Worm (Caenorhabditis elegans) whole organism, young adult: Measurements from ENCODE around the gene srlf-20.

Experiments
- B0035.1 ChIP-seq: sonication (generic microtip); optimal IDR thresholded peaks from 2 replicates; lab custom pipeline; 2016; ENCODE audit warnings: missing genetic modification characterization, mild to moderate bottlenecking, missing compliant biosample characterization, missing genotype, missing genetic modification reagents
- B0336.3 ChIP-seq: fragments of 200-800 bp; sonication (Bioruptor generic); IDR thresholded peaks from 2 replicates; pipeline ENCODE4 v1.3.6; 2022; ENCODE audit warnings: missing genetic modification characterization, missing compliant biosample characterization
- F23B12.7 ChIP-seq: sonication (generic microtip); optimal IDR thresholded peaks from 2 replicates; lab custom pipeline; 2017; ENCODE audit warnings: missing genetic modification characterization, mild to moderate bottlenecking, missing compliant biosample characterization, antibody characterized with exemption, moderate library complexity; ENCODE audit not compliant: insufficient read depth
- F33H1.4 ChIP-seq: fragments of 200-800 bp; sonication (Bioruptor generic); IDR thresholded peaks from 2 replicates; pipeline ENCODE4 v1.3.6; 2022; ENCODE audit warnings: missing genetic modification reagents, missing genetic modification characterization, missing compliant biosample characterization
- F57A8.1 ChIP-seq: fragments of 200-800 bp; sonication (Bioruptor generic); optimal IDR thresholded peaks from 2 replicates; lab custom pipeline; 2018; ENCODE audit warnings: mild to moderate bottlenecking, missing genetic modification characterization, moderate library complexity, missing compliant biosample characterization
- Y53F4B.3 ChIP-seq: fragments of 200-800 bp; sonication (Bioruptor generic); IDR thresholded peaks from 2 replicates; pipeline ENCODE4 v1.3.6; 2022; ENCODE audit warnings: missing genetic modification reagents, missing genetic modification characterization, missing compliant biosample characterization
- Y56A3A.18 ChIP-seq: fragments of 200-800 bp; sonication (Bioruptor generic); IDR thresholded peaks from 2 replicates; pipeline ENCODE4 v1.3.6; 2022; ENCODE audit warnings: missing genetic modification reagents, missing genetic modification characterization, missing compliant biosample characterization
- ama-1 ChIP-seq, 3 experiments: fragments of 150-350 bp in 1 of 3; sonication (generic microtip) in 2 of 3; optimal IDR thresholded peaks; 2 replicates each; lab custom pipeline; 2014 to 2018; ENCODE audit warnings: missing biosample characterization in 2 of 3, missing genetic modification characterization in 2 of 3, missing genetic modification reagents in 2 of 3
- aptf-2 ChIP-seq: fragments of 200-800 bp; sonication (Bioruptor generic); conservative IDR thresholded peaks from 2 replicates; pipeline ENCODE4 v1.3.6; 2022; ENCODE audit warnings: missing genetic modification reagents, missing genetic modification characterization, missing compliant biosample characterization
- athp-1 ChIP-seq: sonication (generic microtip); optimal IDR thresholded peaks from 2 replicates; lab custom pipeline; 2017; ENCODE audit warnings: mild to moderate bottlenecking, missing genetic modification characterization, missing compliant biosample characterization
- attf-6 ChIP-seq: fragments of 200-800 bp; sonication (Bioruptor generic); IDR thresholded peaks from 2 replicates; pipeline ENCODE4 v1.3.6; 2022; ENCODE audit warnings: missing genetic modification reagents, missing genetic modification characterization, missing compliant biosample characterization
- ceh-79 ChIP-seq: sonication (generic microtip); optimal IDR thresholded peaks from 2 replicates; lab custom pipeline; 2017; ENCODE audit warnings: mild to moderate bottlenecking, missing genetic modification characterization, missing compliant biosample characterization
- die-1 ChIP-seq: sonication (generic microtip); optimal IDR thresholded peaks from 2 replicates; lab custom pipeline; 2016; ENCODE audit warnings: missing genotype, mild to moderate bottlenecking, missing genetic modification characterization, missing compliant biosample characterization
- dox-1 ChIP-seq: fragments of 200-800 bp; sonication (Bioruptor generic); IDR thresholded peaks from 2 replicates; pipeline ENCODE4 v1.3.6; 2022; ENCODE audit warnings: missing genetic modification reagents, missing genetic modification characterization, missing compliant biosample characterization
- egrh-3 ChIP-seq: fragments of 200-800 bp; sonication (Bioruptor generic); IDR thresholded peaks from 2 replicates; pipeline ENCODE4 v1.3.6; 2022; ENCODE audit warnings: missing genetic modification reagents, missing genetic modification characterization, missing compliant biosample characterization
- gei-17 ChIP-seq: fragments of 200-800 bp; sonication (Bioruptor generic); optimal IDR thresholded peaks from 2 replicates; lab custom pipeline; 2018; ENCODE audit warnings: mild to moderate bottlenecking, missing genetic modification characterization, missing compliant biosample characterization
- madf-8 ChIP-seq: fragments of 200-800 bp; sonication (Bioruptor generic); conservative IDR thresholded peaks from 2 replicates; pipeline ENCODE4 v1.3.6; 2022; ENCODE audit warnings: missing genetic modification reagents, missing genetic modification characterization, missing compliant biosample characterization
- nfyb-1 ChIP-seq: fragments of 200-800 bp; sonication (Bioruptor generic); IDR thresholded peaks from 2 replicates; pipeline ENCODE4 v1.3.6; 2022; ENCODE audit warnings: missing genetic modification reagents, missing genetic modification characterization, missing compliant biosample characterization
- nhr-27 ChIP-seq: fragments of 200-800 bp; sonication (Bioruptor generic); optimal IDR thresholded peaks from 2 replicates; lab custom pipeline; 2018; ENCODE audit warnings: mild to moderate bottlenecking, missing genetic modification characterization, moderate library complexity, missing compliant biosample characterization
- nhr-90 ChIP-seq: sonication (generic microtip); optimal IDR thresholded peaks from 2 replicates; lab custom pipeline; 2016; ENCODE audit warnings: missing genotype, mild to moderate bottlenecking, missing genetic modification characterization, missing compliant biosample characterization
- pbrm-1 ChIP-seq: fragments of 200-800 bp; sonication (Bioruptor generic); IDR thresholded peaks from 2 replicates; pipeline ENCODE4 v1.3.6; 2022; ENCODE audit warnings: missing genetic modification reagents, missing genetic modification characterization, missing compliant biosample characterization
- snpc-1.3 ChIP-seq: sonication (generic microtip); optimal IDR thresholded peaks from 2 replicates; lab custom pipeline; 2017; ENCODE audit warnings: missing genetic modification characterization, mild to moderate bottlenecking, missing compliant biosample characterization, antibody characterized with exemption, moderate library complexity, missing genotype, missing genetic modification reagents; ENCODE audit not compliant: insufficient read depth
- tbx-9 ChIP-seq: sonication (generic microtip); optimal IDR thresholded peaks from 2 replicates; lab custom pipeline; 2016; ENCODE audit warnings: borderline replicate concordance, missing genetic modification characterization, inconsistent platforms, missing compliant biosample characterization
- unc-62 ChIP-seq: fragments of 150-350 bp; optimal IDR thresholded peaks from 2 replicates; lab custom pipeline; 2014; ENCODE audit warnings: missing biosample characterization, missing genetic modification reagents, missing genetic modification characterization
- zfh-2 ChIP-seq: fragments of 200-800 bp; sonication (Bioruptor generic); conservative IDR thresholded peaks from 2 replicates; pipeline ENCODE4 v1.3.6; 2022; ENCODE audit warnings: missing genetic modification reagents, missing genetic modification characterization, missing compliant biosample characterization
- ztf-18 ChIP-seq: sonication (generic microtip); optimal IDR thresholded peaks from 2 replicates; lab custom pipeline; 2016; ENCODE audit warnings: missing genotype, mild to moderate bottlenecking, missing genetic modification characterization, missing compliant biosample characterization
- ztf-28 ChIP-seq: fragments of 200-800 bp; sonication (Bioruptor generic); IDR thresholded peaks from 2 replicates; pipeline ENCODE4 v1.3.6; 2022; ENCODE audit warnings: missing genetic modification reagents, missing genetic modification characterization, missing compliant biosample characterization
- ztf-6 ChIP-seq: fragments of 200-800 bp; sonication (Bioruptor generic); IDR thresholded peaks from 2 replicates; pipeline ENCODE4 v1.3.6; 2022; ENCODE audit warnings: missing genetic modification reagents, missing genetic modification characterization, missing compliant biosample characterization

Gene srlf-20

ce11 chrV:917488-917887, 23.7 kb downstream of the srlf-20 start, which contains the start of gene H24K24.2:
Gene H24K24.2 (plus strand): TSS chrV:917788.
- no peak for TF ChIP-seq F57A8.1 (GFP tag; lab: Kevin White, UChicago)
- no peak for TF ChIP-seq attf-6
- no peak for TF ChIP-seq aptf-2
- TF ChIP-seq pbrm-1 (GFP tag; lab: Robert Waterston, UW): no peak
- no peak for TF ChIP-seq ztf-6 (GFP tag; lab: Robert Waterston, UW)
- TF ChIP-seq unc-62: no peak
- TF ChIP-seq gei-17 (GFP tag; lab: Kevin White, UChicago): no peak
- TF ChIP-seq Y56A3A.18 (GFP tag; lab: Robert Waterston, UW): no peak
- TF ChIP-seq athp-1 (tag; lab: Kevin White, UChicago): no peak
- TF ChIP-seq snpc-1.3 (tag; lab: Kevin White, UChicago): no peak
- no peak for TF ChIP-seq B0336.3 (GFP tag; lab: Robert Waterston, UW)
- TF ChIP-seq dox-1: no peak
- TF ChIP-seq nhr-90 (tag; lab: Kevin White, UChicago): no peak
- no peak for TF ChIP-seq ama-1 (optimal IDR thresholded peaks at IDR 0.05; lab: Kevin White, UChicago)
- no peak for TF ChIP-seq ama-1 (GFP tag; optimal IDR thresholded peaks at IDR 0.05; lab: Kevin White, UChicago)

- TF ChIP-seq nhr-27 (tag; lab: Kevin White, UChicago): no peak
- no peak for TF ChIP-seq F23B12.7
- peak; percentile 48; the same call in 1 of the 2 replicates for TF ChIP-seq nfyb-1 (GFP tag; lab: Robert Waterston, UW)
Measured at ce11 chrV:939341-939740, 45.6 kb downstream of the srlf-20 start.

ce11 chrV:942556-942955, 48.8 kb downstream of the srlf-20 start:
- TF ChIP-seq F33H1.4 (GFP tag; lab: Robert Waterston, UW) (no peak), zfh-2 (peak; percentile 91), B0035.1 (tag; lab: Kevin White, UChicago) (no peak), die-1 (tag; lab: Kevin White, UChicago) (no peak), egrh-3 (peak; percentile 69; the same call in 1 of the 2 replicates), attf-6 (no peak), snpc-1.3 (tag; lab: Kevin White, UChicago) (no peak), ztf-18 (tag; lab: Kevin White, UChicago) (no peak), tbx-9 (tag; lab: Kevin White, UChicago) (no peak), ceh-79 (no peak), ztf-28 (GFP tag; lab: Robert Waterston, UW) (no peak), Y53F4B.3 (no peak), madf-8 (GFP tag; lab: Robert Waterston, UW) (0 out of 2 replicates have a peak, but pooled peaks have one; percentile 11)
